Fruit fly (Drosophila melanogaster): ENCODE data around the gene lmgB.
A peak's percentile ranks its signal among the peaks of the same experiment; 100 is the strongest.

dm6 chr2L:8545393-8546100, 17.1 kb upstream of the lmgB start:
- TF ChIP-seq CG14655 (GFP tag; optimal IDR thresholded peaks at IDR 0.05) (peak; percentile 18), Ets98B (GFP tag; IDR thresholded peaks at IDR 0.05) (no peak), EcR (GFP tag; optimal IDR thresholded peaks at IDR 0.05) (no peak), Snoo (tag; optimal IDR thresholded peaks at IDR 0.05) (no peak), CG10348 (GFP tag; IDR thresholded peaks at IDR 0.05) (no peak), CG8159 (tag; optimal IDR thresholded peaks at IDR 0.05) (no peak), CG8301 (tag; optimal IDR thresholded peaks at IDR 0.05) (no peak), CG15710 (tag; optimal IDR thresholded peaks at IDR 0.05) (no peak), Pif1B (GFP tag; optimal IDR thresholded peaks at IDR 0.05) (no peak)

Data from whole organism, pupa.